Worm (Caenorhabditis elegans): ENCODE results near the gene C26B9.2.

The C26B9.2 gene

ce11 chrX:5339889-5340288 is at the start of gene C26B9.2:
Gene C26B9.2, plus strand, starts transcription at chrX:5340189.
- TF ChIP-seq mdl-1 (tag; optimal IDR thresholded peaks at IDR 0.05): no peak
- TF ChIP-seq fkh-2 (tag; optimal IDR thresholded peaks at IDR 0.05): no peak
- TF ChIP-seq elt-2 (tag; optimal IDR thresholded peaks at IDR 0.05): no peak
- no peak for TF ChIP-seq nhr-23 (tag; optimal IDR thresholded peaks at IDR 0.05)
- no peak for TF ChIP-seq mml-1 (tag; optimal IDR thresholded peaks at IDR 0.05)
- no peak for TF ChIP-seq ZK546.5 (tag; optimal IDR thresholded peaks at IDR 0.05)
- TF ChIP-seq nhr-77 (tag; optimal IDR thresholded peaks at IDR 0.05): no peak
- TF ChIP-seq nhr-67 (tag; optimal IDR thresholded peaks at IDR 0.05): no peak
- TF ChIP-seq sea-2 (GFP tag; optimal IDR thresholded peaks at IDR 0.05): no peak
- no peak for TF ChIP-seq pha-4 (tag; optimal IDR thresholded peaks at IDR 0.05)

ce11 chrX:5293862-5294261 is 46.1 kb upstream of the C26B9.2 start:
- peak; percentile 3 for TF ChIP-seq nfya-1 (tag; optimal IDR thresholded peaks at IDR 0.05; ENCODE audit: insufficient read depth)
- no peak for TF ChIP-seq nhr-28 (tag; optimal IDR thresholded peaks at IDR 0.05)

ce11 chrX:5297942-5298611 is 41.9 kb upstream of the C26B9.2 start, which contains the start of gene ift-81:
Gene ift-81, plus strand, starts transcription at chrX:5298561.
- TF ChIP-seq lin-39 (tag; optimal IDR thresholded peaks at IDR 0.05): peak; percentile 62
- TF ChIP-seq hmg-11 (tag; optimal IDR thresholded peaks at IDR 0.05): peak; percentile 60
- TF ChIP-seq nhr-12 (tag; optimal IDR thresholded peaks at IDR 0.05): no peak
- TF ChIP-seq pha-4 (tag; optimal IDR thresholded peaks at IDR 0.05): peak; percentile 68
- peak; percentile 26 for TF ChIP-seq tbx-2 (tag; optimal IDR thresholded peaks at IDR 0.05)
- TF ChIP-seq nfya-1 (tag; optimal IDR thresholded peaks at IDR 0.05; ENCODE audit: insufficient read depth): peak; percentile 59

ce11 chrX:5303500-5303899 is 36.5 kb upstream of the C26B9.2 start, which contains the start of gene ags-3:
Gene ags-3, minus strand, starts transcription at chrX:5303600.
- TF ChIP-seq ceh-16 (tag; optimal IDR thresholded peaks at IDR 0.05): no peak
- TF ChIP-seq nhr-23 (tag; optimal IDR thresholded peaks at IDR 0.05): no peak
- TF ChIP-seq elt-1 (tag; optimal IDR thresholded peaks at IDR 0.05): no peak
- TF ChIP-seq tbx-2 (tag; optimal IDR thresholded peaks at IDR 0.05): no peak
- TF ChIP-seq ceh-9 (tag; optimal IDR thresholded peaks at IDR 0.05): no peak
- TF ChIP-seq ceh-82 (tag; optimal IDR thresholded peaks at IDR 0.05): no peak
- TF ChIP-seq mml-1 (tag; optimal IDR thresholded peaks at IDR 0.05): no peak
- no peak for TF ChIP-seq nhr-77 (tag; optimal IDR thresholded peaks at IDR 0.05)
- no peak for TF ChIP-seq fkh-10 (GFP tag; optimal IDR thresholded peaks at IDR 0.05)
- no peak for TF ChIP-seq ama-1 (optimal IDR thresholded peaks at IDR 0.05)
- no peak for TF ChIP-seq zag-1 (tag; optimal IDR thresholded peaks at IDR 0.05)
- TF ChIP-seq pha-4 (tag; optimal IDR thresholded peaks at IDR 0.05): no peak

- TF ChIP-seq pha-4 (tag; optimal IDR thresholded peaks at IDR 0.05) (no peak), fkh-2 (tag; optimal IDR thresholded peaks at IDR 0.05) (no peak), ztf-11 (tag; optimal IDR thresholded peaks at IDR 0.05) (no peak)
Observed at ce11 chrX:5309622-5310021, 30.4 kb upstream of the C26B9.2 start.

ce11 chrX:5311174-5311573 is 28.8 kb upstream of the C26B9.2 start:
- TF ChIP-seq hmg-11 (tag; optimal IDR thresholded peaks at IDR 0.05) (no peak), fkh-10 (GFP tag; optimal IDR thresholded peaks at IDR 0.05) (no peak), lin-39 (tag; optimal IDR thresholded peaks at IDR 0.05) (peak; percentile 15), ceh-16 (tag; optimal IDR thresholded peaks at IDR 0.05) (no peak), nhr-237 (tag; optimal IDR thresholded peaks at IDR 0.05) (no peak), egl-5 (tag; optimal IDR thresholded peaks at IDR 0.05) (no peak)

- no peak for TF ChIP-seq mdl-1 (tag; optimal IDR thresholded peaks at IDR 0.05)
- TF ChIP-seq ztf-11 (tag; optimal IDR thresholded peaks at IDR 0.05): no peak
- TF ChIP-seq pha-4 (tag; optimal IDR thresholded peaks at IDR 0.05): no peak
- TF ChIP-seq nhr-237 (tag; optimal IDR thresholded peaks at IDR 0.05): no peak
- no peak for TF ChIP-seq fkh-2 (tag; optimal IDR thresholded peaks at IDR 0.05)
- no peak for TF ChIP-seq ceh-28 (tag; optimal IDR thresholded peaks at IDR 0.05)
- TF ChIP-seq skn-1 (tag; optimal IDR thresholded peaks at IDR 0.05): no peak
- peak; percentile 46 for TF ChIP-seq tbx-2 (tag; optimal IDR thresholded peaks at IDR 0.05)
- TF ChIP-seq elt-3 (tag; optimal IDR thresholded peaks at IDR 0.05): no peak
- no peak for TF ChIP-seq nhr-11 (tag; optimal IDR thresholded peaks at IDR 0.05)
- no peak for TF ChIP-seq eor-1 (tag; optimal IDR thresholded peaks at IDR 0.05)
- TF ChIP-seq sea-2 (GFP tag; optimal IDR thresholded peaks at IDR 0.05): no peak
- TF ChIP-seq nhr-12 (tag; optimal IDR thresholded peaks at IDR 0.05): no peak
- TF ChIP-seq elt-2 (tag; optimal IDR thresholded peaks at IDR 0.05): peak; percentile 28
- TF ChIP-seq nfya-1 (tag; optimal IDR thresholded peaks at IDR 0.05; ENCODE audit: insufficient read depth): peak; percentile 36
- no peak for TF ChIP-seq lin-15B (tag; optimal IDR thresholded peaks at IDR 0.05)
- no peak for TF ChIP-seq egl-27 (tag; optimal IDR thresholded peaks at IDR 0.05)
- TF ChIP-seq elt-1 (tag; optimal IDR thresholded peaks at IDR 0.05): no peak
- no peak for TF ChIP-seq nhr-25 (tag; optimal IDR thresholded peaks at IDR 0.05)
- no peak for TF ChIP-seq mml-1 (tag; optimal IDR thresholded peaks at IDR 0.05)
- TF ChIP-seq pqm-1 (tag; optimal IDR thresholded peaks at IDR 0.05): no peak
- peak; percentile 15 for TF ChIP-seq snpc-4 (tag; optimal IDR thresholded peaks at IDR 0.05)
- no peak for TF ChIP-seq aly-2 (tag; optimal IDR thresholded peaks at IDR 0.05)
- TF ChIP-seq ZK546.5 (tag; optimal IDR thresholded peaks at IDR 0.05): no peak
- no peak for TF ChIP-seq nhr-23 (tag; optimal IDR thresholded peaks at IDR 0.05)
- no peak for TF ChIP-seq nhr-67 (tag; optimal IDR thresholded peaks at IDR 0.05)
Observed at ce11 chrX:5319214-5319838, 20.7 kb upstream of the C26B9.2 start.

Measured in whole organism, L3 larva.